Worm (Caenorhabditis elegans) whole organism, L1 larva: ENCODE measurements around the gene ZC317.2.
A peak's percentile ranks its signal among the peaks of the same experiment; 100 is the strongest.

ENCODE experiments used
- C16A3.4 ChIP-seq: fragments of 150-350 bp; optimal IDR thresholded peaks from 2 replicates; lab custom pipeline; 2014; ENCODE audit warnings: missing biosample characterization, missing genetic modification characterization
- F16B12.6 ChIP-seq: fragments of 150-350 bp; optimal IDR thresholded peaks from 2 replicates; lab custom pipeline; 2014; ENCODE audit warnings: missing biosample characterization, missing genetic modification characterization
- aha-1 ChIP-seq: fragments of 150-350 bp; optimal IDR thresholded peaks from 2 replicates; lab custom pipeline; 2014; ENCODE audit warnings: missing biosample characterization, missing genetic modification characterization
- alr-1 ChIP-seq: fragments of 200-800 bp; sonication (Bioruptor generic); optimal IDR thresholded peaks from 2 replicates; lab custom pipeline; 2018; ENCODE audit warnings: borderline replicate concordance, mild to moderate bottlenecking, missing genetic modification characterization, missing compliant biosample characterization
- blmp-1 ChIP-seq: fragments of 150-350 bp; optimal IDR thresholded peaks from 2 replicates; lab custom pipeline; 2014; ENCODE audit warnings: missing biosample characterization, missing genetic modification characterization
- ceh-82 ChIP-seq, 3 experiments: fragments of 150-350 bp in 1 of 3; sonication (generic microtip) in 2 of 3; optimal IDR thresholded peaks; 2 replicates each; lab custom pipeline; 2014 to 2017; ENCODE audit warnings: missing biosample characterization in 3 of 3, missing genetic modification characterization in 3 of 3
- ceh-88 ChIP-seq: fragments of 200-800 bp; sonication (Bioruptor generic); IDR thresholded peaks from 2 replicates; pipeline ENCODE4 v1.3.6; 2022; ENCODE audit warnings: missing genetic modification characterization, missing compliant biosample characterization
- dpl-1 ChIP-seq, 3 experiments: fragments of 150-350 bp in 2 of 3; sonication (generic microtip) in 1 of 3; optimal IDR thresholded peaks; 2 replicates each; lab custom pipeline; 2014 to 2017; ENCODE audit warnings: missing biosample characterization in 3 of 3, missing genetic modification characterization in 3 of 3, missing genetic modification reagents in 3 of 3
- egl-27 ChIP-seq, 2 experiments: fragments of 150-350 bp in 1 of 2; sonication (generic microtip); optimal IDR thresholded peaks; 3 replicates each; lab custom pipeline; 2017 to 2018; ENCODE audit warnings: missing biosample characterization in 2 of 2, missing genetic modification characterization in 2 of 2, missing genetic modification reagents in 2 of 2
- elt-3 ChIP-seq, 6 experiments: fragments of 150-350 bp in 1 of 6; sonication (generic microtip); optimal IDR thresholded peaks; 2 replicates each; lab custom pipeline; 2017 to 2018; ENCODE audit warnings: missing biosample characterization in 6 of 6, missing genetic modification characterization in 6 of 6, inconsistent platforms in 1 of 6
- fkh-10 ChIP-seq: sonication (generic microtip); optimal IDR thresholded peaks from 2 replicates; lab custom pipeline; 2017; ENCODE audit warnings: missing biosample characterization, missing genetic modification reagents, missing genetic modification characterization
- fkh-4 ChIP-seq: sonication (generic microtip); optimal IDR thresholded peaks from 2 replicates; lab custom pipeline; 2016; ENCODE audit warnings: missing compliant biosample characterization, missing genetic modification characterization, borderline replicate concordance
- grh-1 ChIP-seq: fragments of 200-800 bp; sonication (Bioruptor generic); IDR thresholded peaks from 2 replicates; pipeline ENCODE4 v1.3.6; 2022; ENCODE audit warnings: missing genetic modification reagents, missing genetic modification characterization, missing compliant biosample characterization
- hlh-17 ChIP-seq: fragments of 200-800 bp; sonication (Bioruptor generic); optimal IDR thresholded peaks from 2 replicates; lab custom pipeline; 2018; ENCODE audit warnings: missing genetic modification characterization, mild to moderate bottlenecking, missing compliant biosample characterization, moderate library complexity, borderline replicate concordance
- hpl-2 ChIP-seq: fragments of 150-350 bp; optimal IDR thresholded peaks from 2 replicates; lab custom pipeline; 2014; ENCODE audit warnings: missing biosample characterization, missing genetic modification reagents, missing genetic modification characterization
- isw-1 ChIP-seq: fragments of 200-800 bp; sonication (Bioruptor generic); IDR thresholded peaks from 2 replicates; pipeline ENCODE4 v1.3.6; 2022; ENCODE audit warnings: missing genetic modification characterization, missing compliant biosample characterization
- jun-1 ChIP-seq: fragments of 150-350 bp; optimal IDR thresholded peaks from 2 replicates; lab custom pipeline; 2014; ENCODE audit warnings: missing biosample characterization, missing genetic modification reagents, missing genetic modification characterization
- lin-13 ChIP-seq: fragments of 150-350 bp; optimal IDR thresholded peaks from 2 replicates; lab custom pipeline; 2014; ENCODE audit warnings: missing biosample characterization, missing genetic modification reagents, missing genetic modification characterization
- lin-15B ChIP-seq: fragments of 150-350 bp; sonication (generic microtip); optimal IDR thresholded peaks from 3 replicates; lab custom pipeline; 2014; ENCODE audit warnings: missing biosample characterization, missing genetic modification characterization
- lin-35 ChIP-seq, 2 experiments: fragments of 150-350 bp; optimal IDR thresholded peaks; 2 replicates each; lab custom pipeline; 2014; ENCODE audit warnings: missing biosample characterization in 2 of 2, missing genetic modification characterization in 2 of 2, missing genetic modification reagents in 2 of 2
- mdl-1 ChIP-seq, 2 experiments: fragments of 150-350 bp; optimal IDR thresholded peaks; 2 replicates each; lab custom pipeline; 2014 to 2017; ENCODE audit warnings: missing biosample characterization in 2 of 2, missing genetic modification characterization in 2 of 2, inconsistent platforms in 1 of 2
- nhr-19 ChIP-seq: fragments of 200-800 bp; sonication (Bioruptor generic); conservative IDR thresholded peaks from 2 replicates; pipeline ENCODE4 v1.3.6; 2022; ENCODE audit warnings: missing genetic modification characterization, missing compliant biosample characterization
- nhr-28 ChIP-seq: fragments of 150-350 bp; optimal IDR thresholded peaks from 2 replicates; lab custom pipeline; 2014; ENCODE audit warnings: missing biosample characterization, missing genetic modification characterization
- nhr-47 ChIP-seq: sonication (generic microtip); optimal IDR thresholded peaks from 2 replicates; lab custom pipeline; 2016; ENCODE audit warnings: mild to moderate bottlenecking, missing genetic modification characterization, moderate library complexity, missing compliant biosample characterization
- nhr-71 ChIP-seq: sonication (generic microtip); optimal IDR thresholded peaks from 2 replicates; lab custom pipeline; 2016; ENCODE audit warnings: mild to moderate bottlenecking, missing genetic modification characterization, moderate library complexity, missing compliant biosample characterization
- nhr-85 ChIP-seq: sonication (generic microtip); peaks from one replicate; lab custom pipeline; 2016; ENCODE audit warnings: missing genetic modification characterization, inconsistent platforms, missing compliant biosample characterization
- nhr-90 ChIP-seq: sonication (generic microtip); optimal IDR thresholded peaks from 2 replicates; lab custom pipeline; 2016; ENCODE audit warnings: mild to moderate bottlenecking, missing genetic modification characterization, missing compliant biosample characterization; ENCODE audit not compliant: poor library complexity
- pqm-1 ChIP-seq: sonication (generic microtip); optimal IDR thresholded peaks from 3 replicates; lab custom pipeline; 2017; ENCODE audit warnings: missing biosample characterization, missing genetic modification characterization
- rnt-1 ChIP-seq: sonication (generic microtip); optimal IDR thresholded peaks from 2 replicates; lab custom pipeline; 2016; ENCODE audit warnings: mild to moderate bottlenecking, missing genetic modification characterization, moderate library complexity, missing compliant biosample characterization
- snpc-4 ChIP-seq: fragments of 150-350 bp; optimal IDR thresholded peaks from 2 replicates; lab custom pipeline; 2014; ENCODE audit warnings: missing biosample characterization, missing genetic modification characterization
- snu-23 ChIP-seq: sonication (generic microtip); optimal IDR thresholded peaks from 2 replicates; lab custom pipeline; 2016; ENCODE audit warnings: missing genetic modification characterization, missing compliant biosample characterization
- sptf-1 ChIP-seq: fragments of 150-350 bp; optimal IDR thresholded peaks from 2 replicates; lab custom pipeline; 2014; ENCODE audit warnings: missing biosample characterization, missing genetic modification characterization
- swsn-7 ChIP-seq: sonication (generic microtip); optimal IDR thresholded peaks from 2 replicates; lab custom pipeline; 2016; ENCODE audit warnings: missing genetic modification characterization, missing compliant biosample characterization
- tbx-2 ChIP-seq: sonication (generic microtip); optimal IDR thresholded peaks from 2 replicates; lab custom pipeline; 2016; ENCODE audit warnings: missing genetic modification characterization, missing compliant biosample characterization
- unc-130 ChIP-seq: fragments of 150-350 bp; optimal IDR thresholded peaks from 2 replicates; lab custom pipeline; 2017; ENCODE audit warnings: missing biosample characterization, missing genetic modification characterization, inconsistent platforms
- unc-62 ChIP-seq: fragments of 150-350 bp; optimal IDR thresholded peaks from 2 replicates; lab custom pipeline; 2014; ENCODE audit warnings: missing biosample characterization, missing genetic modification reagents, missing genetic modification characterization
- unc-98 ChIP-seq: fragments of 200-800 bp; sonication (Bioruptor generic); IDR thresholded peaks from 2 replicates; pipeline ENCODE4 v1.3.6; 2022; ENCODE audit warnings: missing genetic modification characterization, missing compliant biosample characterization
- xbp-1 ChIP-seq: sonication (generic microtip); optimal IDR thresholded peaks from 2 replicates; lab custom pipeline; 2016; ENCODE audit warnings: missing genetic modification characterization, missing compliant biosample characterization
- zag-1 ChIP-seq: fragments of 150-350 bp; optimal IDR thresholded peaks from 2 replicates; lab custom pipeline; 2014; ENCODE audit warnings: missing biosample characterization, missing genetic modification characterization
- zip-4 ChIP-seq: fragments of 200-800 bp; sonication (Bioruptor generic); optimal IDR thresholded peaks from 2 replicates; lab custom pipeline; 2018; ENCODE audit warnings: mild to moderate bottlenecking, missing genetic modification characterization, moderate library complexity, missing compliant biosample characterization

Gene ZC317.2

DNA sequence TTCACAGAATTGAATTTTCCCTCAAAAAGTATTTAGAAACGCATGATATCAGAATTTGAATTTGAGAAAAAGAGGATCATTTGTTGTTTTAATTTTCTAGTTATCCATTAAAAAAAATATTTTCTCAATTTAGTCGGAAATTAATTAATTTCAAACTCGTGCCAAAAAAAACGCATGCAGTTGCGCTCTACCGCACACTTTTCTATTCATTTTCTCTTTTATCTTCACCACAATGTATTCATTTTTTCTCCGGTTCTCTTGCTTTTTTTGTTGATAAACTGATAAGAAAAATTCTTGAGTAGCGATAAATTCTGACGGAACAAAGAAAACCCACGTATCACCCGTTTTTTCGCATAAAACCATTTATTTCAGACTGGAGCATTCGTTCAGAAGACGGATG lies 26.9 kb upstream of the ZC317.2 start, which contains the start of gene acl-6 (continued):
- TF ChIP-seq hpl-2 (GFP tag; lab: Kevin White, UChicago): no peak
- TF ChIP-seq mdl-1 (tag; optimal IDR thresholded peaks at IDR 0.05; lab: Kevin White, UChicago): peak in 1 of 2 experiments; percentile 33
- TF ChIP-seq lin-13 (GFP tag; lab: Kevin White, UChicago): peak; percentile 25
- TF ChIP-seq nhr-47: peak; percentile 37
- peak; percentile 88 to 96 for TF ChIP-seq lin-35 (GFP tag; optimal IDR thresholded peaks at IDR 0.05; lab: Kevin White, UChicago)
- peak; percentile 68 for TF ChIP-seq snu-23 (GFP tag; lab: Kevin White, UChicago)
- TF ChIP-seq C16A3.4: peak; percentile 72
- no peak for TF ChIP-seq snpc-4 (tag; lab: Kevin White, UChicago)
- TF ChIP-seq isw-1 (GFP tag; lab: Robert Waterston, UW): no peak
- TF ChIP-seq blmp-1 (tag; lab: Kevin White, UChicago): peak; percentile 89
- no peak for TF ChIP-seq zag-1 (tag; lab: Kevin White, UChicago)
- no peak for TF ChIP-seq alr-1 (tag; lab: Kevin White, UChicago)
- no peak for TF ChIP-seq unc-62 (GFP tag; lab: Kevin White, UChicago)
- no peak for TF ChIP-seq unc-98 (GFP tag; lab: Robert Waterston, UW)
- peak; percentile 11 for TF ChIP-seq tbx-2 (tag; lab: Kevin White, UChicago)
- TF ChIP-seq ceh-82 (tag; optimal IDR thresholded peaks at IDR 0.05; lab: Kevin White, UChicago): peak in 1 of 3 experiments; percentile 36
- TF ChIP-seq nhr-28 (tag; lab: Kevin White, UChicago): no peak
- no peak for TF ChIP-seq lin-15B (tag; lab: Kevin White, UChicago)
- no peak for TF ChIP-seq fkh-4 (tag; lab: Kevin White, UChicago)
- TF ChIP-seq nhr-90: peak; percentile 64
- TF ChIP-seq rnt-1 (tag; lab: Kevin White, UChicago): no peak
- peak; percentile 78 for TF ChIP-seq pqm-1 (tag; lab: Kevin White, UChicago)
- peak; percentile 53 for TF ChIP-seq jun-1 (tag; lab: Kevin White, UChicago)
- peak; percentile 16 for TF ChIP-seq xbp-1 (tag; lab: Kevin White, UChicago)
- peak; percentile 61 for TF ChIP-seq nhr-85 (tag; lab: Kevin White, UChicago)
- no peak for TF ChIP-seq sptf-1 (tag; lab: Kevin White, UChicago)
- TF ChIP-seq nhr-71: peak; percentile 59
- peak in 4 of 6 experiments; percentile 39 to 79 (median 68) for TF ChIP-seq elt-3 (tag; optimal IDR thresholded peaks at IDR 0.05; lab: Kevin White, UChicago)
- TF ChIP-seq grh-1 (GFP tag; lab: Robert Waterston, UW): no peak
- peak; percentile 11 for TF ChIP-seq swsn-7 (tag; lab: Kevin White, UChicago)
- no peak for TF ChIP-seq ceh-88

DNA sequence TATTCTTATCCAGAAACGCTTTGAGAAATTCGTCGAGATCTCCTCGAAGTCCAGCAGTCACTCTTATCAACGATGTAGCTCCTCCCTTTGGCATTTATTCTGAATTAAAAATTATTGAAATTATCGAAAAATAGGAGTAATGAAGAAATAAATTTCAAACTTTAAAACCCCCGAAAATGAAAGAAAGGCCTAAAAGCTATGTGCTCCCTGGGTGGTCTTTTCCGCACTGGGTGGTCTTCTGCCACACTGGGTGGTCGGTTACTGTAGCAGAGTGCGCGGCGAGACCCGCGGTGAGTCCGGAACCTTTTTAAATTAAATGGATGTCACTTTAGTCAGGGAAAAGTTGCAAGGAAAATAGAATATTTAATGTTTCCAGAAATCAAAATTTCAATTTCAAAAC lies 20.8 kb upstream of the ZC317.2 start, which contains the start of gene snpc-1.3:
Gene snpc-1.3 (minus strand): TSS at position 101 of the 400 bp plus-strand sequence.
- TF ChIP-seq unc-130: no peak
- TF ChIP-seq unc-98 (GFP tag; lab: Robert Waterston, UW): no peak
- no peak for TF ChIP-seq dpl-1 (GFP tag; optimal IDR thresholded peaks at IDR 0.05; lab: Kevin White, UChicago)
- TF ChIP-seq ceh-88: no peak
- no peak for TF ChIP-seq fkh-10 (GFP tag; lab: Kevin White, UChicago)
- no peak for TF ChIP-seq nhr-19 (GFP tag; lab: Robert Waterston, UW)
- no peak for TF ChIP-seq sptf-1 (tag; lab: Kevin White, UChicago)
- TF ChIP-seq alr-1 (tag; lab: Kevin White, UChicago): no peak
- TF ChIP-seq rnt-1 (tag; lab: Kevin White, UChicago): no peak
- no peak for TF ChIP-seq F16B12.6 (tag; lab: Kevin White, UChicago)
- TF ChIP-seq egl-27 (tag; optimal IDR thresholded peaks at IDR 0.05; lab: Kevin White, UChicago): no peak
- no peak for TF ChIP-seq aha-1 (tag; lab: Kevin White, UChicago)
- no peak for TF ChIP-seq grh-1 (GFP tag; lab: Robert Waterston, UW)
- TF ChIP-seq hlh-17 (GFP tag; lab: Kevin White, UChicago): no peak
- no peak for TF ChIP-seq tbx-2 (tag; lab: Kevin White, UChicago)
- TF ChIP-seq zag-1 (tag; lab: Kevin White, UChicago): no peak
- no peak for TF ChIP-seq zip-4
